Fruit fly (Drosophila melanogaster) whole organism, embryonic: ENCODE results near the gene CG33181.
A peak's percentile ranks its signal among the peaks of the same experiment; 100 is the strongest.

Experiments
- Ada2b ChIP-seq: fragments of 200-800 bp; sonication (Bioruptor generic); IDR thresholded peaks from 2 replicates; pipeline ENCODE4 v1.3.6; 2022; ENCODE audit warnings: missing biosample characterization, missing genetic modification characterization
- CG10147 ChIP-seq: fragments of 200-800 bp; sonication (Bioruptor generic); optimal IDR thresholded peaks from 2 replicates; lab custom pipeline; 2019; ENCODE audit warnings: missing biosample characterization, mild to moderate bottlenecking, missing genetic modification characterization, moderate library complexity
- CG10209 ChIP-seq: fragments of 200-800 bp; sonication (Bioruptor generic); optimal IDR thresholded peaks from 3 replicates; lab custom pipeline; 2017; ENCODE audit warnings: missing biosample characterization, mild to moderate bottlenecking, missing genetic modification characterization, missing genetic modification reagents
- CG11560 ChIP-seq: fragments of 200-800 bp; sonication (Bioruptor generic); IDR thresholded peaks from 3 replicates; pipeline ENCODE4 v1.3.6; 2022; ENCODE audit warnings: missing biosample characterization, missing genetic modification characterization
- CG12299 ChIP-seq: fragments of 200-800 bp; sonication (Bioruptor generic); optimal IDR thresholded peaks from 2 replicates; lab custom pipeline; 2018; ENCODE audit warnings: missing biosample characterization, mild to moderate bottlenecking, missing genetic modification characterization
- CG12659 ChIP-seq: fragments of 200-800 bp; sonication (Bioruptor generic); optimal IDR thresholded peaks from 3 replicates; lab custom pipeline; 2017; ENCODE audit warnings: mild to moderate bottlenecking, missing biosample characterization, missing genetic modification reagents, missing genetic modification characterization
- CG15269 ChIP-seq: fragments of 200-800 bp; sonication (Bioruptor generic); optimal IDR thresholded peaks from 2 replicates; lab custom pipeline; 2018; ENCODE audit warnings: missing biosample characterization, mild to moderate bottlenecking, missing genetic modification characterization, moderate library complexity
- CG1603 ChIP-seq: fragments of 200-800 bp; sonication (Bioruptor generic); optimal IDR thresholded peaks from 2 replicates; lab custom pipeline; 2019; ENCODE audit warnings: missing biosample characterization, mild to moderate bottlenecking, missing genetic modification characterization, moderate library complexity
- CG2199 ChIP-seq: fragments of 200-800 bp; sonication (Bioruptor generic); IDR thresholded peaks from 3 replicates; pipeline ENCODE4 v1.3.6; 2022; ENCODE audit warnings: missing biosample characterization, missing genetic modification characterization
- CG2678 ChIP-seq: fragments of 200-800 bp; sonication (Bioruptor generic); optimal IDR thresholded peaks from 3 replicates; lab custom pipeline; 2019; ENCODE audit warnings: missing biosample characterization, mild to moderate bottlenecking, missing genetic modification characterization, moderate library complexity
- CG30403 ChIP-seq: fragments of 200-800 bp; sonication (Bioruptor generic); optimal IDR thresholded peaks from 3 replicates; lab custom pipeline; 2016; ENCODE audit warnings: missing biosample characterization, missing genetic modification characterization
- CG43689 ChIP-seq: fragments of 200-800 bp; sonication (Bioruptor generic); IDR thresholded peaks from 2 replicates; pipeline ENCODE4 v1.3.6; 2022; ENCODE audit warnings: missing biosample characterization, missing genetic modification characterization
- CG6254 ChIP-seq: fragments of 200-800 bp; sonication (Bioruptor generic); optimal IDR thresholded peaks from 3 replicates; lab custom pipeline; 2017; ENCODE audit warnings: mild to moderate bottlenecking, missing biosample characterization, missing genetic modification reagents, missing genetic modification characterization
- CG6654 ChIP-seq: fragments of 200-800 bp; sonication (Bioruptor generic); optimal IDR thresholded peaks from 2 replicates; lab custom pipeline; 2017; ENCODE audit warnings: missing biosample characterization, mild to moderate bottlenecking, missing genetic modification characterization
- CG6854 ChIP-seq: fragments of 200-800 bp; sonication (Bioruptor generic); optimal IDR thresholded peaks from 3 replicates; lab custom pipeline; 2017; ENCODE audit warnings: missing biosample characterization, mild to moderate bottlenecking, missing genetic modification characterization
- CG7745 ChIP-seq: fragments of 200-800 bp; sonication (Bioruptor generic); optimal IDR thresholded peaks from 2 replicates; lab custom pipeline; 2018; ENCODE audit warnings: missing biosample characterization, mild to moderate bottlenecking, missing genetic modification characterization, moderate library complexity
- CG7839 ChIP-seq: fragments of 200-800 bp; sonication (Bioruptor generic); optimal IDR thresholded peaks from 3 replicates; lab custom pipeline; 2018; ENCODE audit warnings: missing biosample characterization, mild to moderate bottlenecking, missing genetic modification characterization, moderate library complexity
- CG7987 ChIP-seq: fragments of 200-800 bp; sonication (Bioruptor generic); optimal IDR thresholded peaks from 2 replicates; lab custom pipeline; 2018; ENCODE audit warnings: missing biosample characterization, mild to moderate bottlenecking, missing genetic modification characterization, moderate library complexity
- Dll ChIP-seq: fragments of 200-800 bp; sonication (Bioruptor generic); IDR thresholded peaks from 4 replicates; pipeline ENCODE4 v1.3.6; 2022; ENCODE audit warnings: missing biosample characterization, missing genetic modification characterization; ENCODE audit not compliant: partially characterized antibody
- E2f1 ChIP-seq: fragments of 200-800 bp; sonication (Bioruptor generic); IDR thresholded peaks from 2 replicates; pipeline ENCODE4 v1.3.6; 2022; ENCODE audit warnings: missing biosample characterization, missing genetic modification characterization
- Eip74EF ChIP-seq, 2 experiments: fragments of 200-800 bp in 1 of 2; fragments of >200 bp in 1 of 2; sonication (Bioruptor generic) in 1 of 2; optimal IDR thresholded peaks; 2 replicates each; lab custom pipeline; 2017 to 2019; ENCODE audit warnings: missing biosample characterization in 2 of 2, missing genetic modification characterization in 2 of 2, mild to moderate bottlenecking in 1 of 2, moderate library complexity in 1 of 2
- H15 ChIP-seq: fragments of 200-800 bp; sonication (Bioruptor generic); IDR thresholded peaks from 3 replicates; pipeline ENCODE4 v1.3.6; 2022; ENCODE audit warnings: missing biosample characterization, missing genetic modification characterization
- HLHmδ ChIP-seq: fragments of 200-800 bp; sonication (Bioruptor generic); optimal IDR thresholded peaks from 2 replicates; lab custom pipeline; 2018; ENCODE audit warnings: missing biosample characterization, mild to moderate bottlenecking, missing genetic modification characterization, moderate library complexity
- MESR4 ChIP-seq: fragments of 200-800 bp; sonication (Bioruptor generic); optimal IDR thresholded peaks from 2 replicates; lab custom pipeline; 2018; ENCODE audit warnings: missing biosample characterization, mild to moderate bottlenecking, missing genetic modification characterization, moderate library complexity
- Meics ChIP-seq: fragments of 200-800 bp; sonication (Bioruptor generic); optimal IDR thresholded peaks from 2 replicates; lab custom pipeline; 2017; ENCODE audit warnings: missing biosample characterization, mild to moderate bottlenecking, missing genetic modification characterization
- Trl ChIP-seq, 3 experiments: fragments of >200 bp in 2 of 3; fragments of 200-800 bp in 1 of 3; sonication (Bioruptor generic) in 1 of 3; optimal IDR thresholded peaks; 2 replicates in 1 of 3; 3 replicates in 2 of 3; lab custom pipeline; 2016 to 2017; ENCODE audit warnings: missing biosample characterization in 1 of 3, missing genetic modification characterization in 1 of 3
- Xrp1 ChIP-seq: fragments of 200-800 bp; sonication (Bioruptor generic); IDR thresholded peaks from 2 replicates; pipeline ENCODE4 v1.3.6; 2022; ENCODE audit warnings: missing biosample characterization, missing genetic modification characterization
- chif ChIP-seq, 2 experiments: fragments of 200-800 bp; sonication (Bioruptor generic); optimal IDR thresholded peaks; 3 replicates each; lab custom pipeline; 2016; ENCODE audit warnings: missing biosample characterization in 2 of 2, missing genetic modification characterization in 2 of 2
- fd102C ChIP-seq: fragments of 200-800 bp; sonication (Bioruptor generic); optimal IDR thresholded peaks from 2 replicates; lab custom pipeline; 2018; ENCODE audit warnings: missing biosample characterization, mild to moderate bottlenecking, missing genetic modification characterization, moderate library complexity
- hkb ChIP-seq, 2 experiments: fragments of 200-800 bp in 1 of 2; fragments of >200 bp in 1 of 2; sonication (Bioruptor generic) in 1 of 2; IDR thresholded peaks in 1 of 2; optimal IDR thresholded peaks in 1 of 2; 2 replicates each; pipeline versions ENCODE4 v1.3.6 to Lab custom; 2017 to 2022; ENCODE audit warnings: missing biosample characterization in 1 of 2, missing genetic modification characterization in 1 of 2
- ind ChIP-seq: fragments of 200-800 bp; sonication (Bioruptor generic); optimal IDR thresholded peaks from 3 replicates; lab custom pipeline; 2016; ENCODE audit warnings: missing biosample characterization, missing genetic modification characterization
- jumu ChIP-seq: fragments of 200-800 bp; sonication (Bioruptor generic); optimal IDR thresholded peaks from 3 replicates; lab custom pipeline; 2016; ENCODE audit warnings: missing biosample characterization, missing genetic modification characterization
- kni ChIP-seq: fragments of 200-800 bp; sonication (Bioruptor generic); optimal IDR thresholded peaks from 3 replicates; lab custom pipeline; 2017; ENCODE audit warnings: mild to moderate bottlenecking, missing biosample characterization, missing genetic modification reagents, missing genetic modification characterization
- lilli ChIP-seq: fragments of 200-800 bp; sonication (Bioruptor generic); optimal IDR thresholded peaks from 3 replicates; lab custom pipeline; 2016; ENCODE audit warnings: missing biosample characterization, missing genetic modification characterization
- mam ChIP-seq: fragments of 200-800 bp; sonication (Bioruptor generic); optimal IDR thresholded peaks from 3 replicates; lab custom pipeline; 2016; ENCODE audit warnings: missing biosample characterization, missing genetic modification characterization
- mirr ChIP-seq: fragments of 200-800 bp; sonication (Bioruptor generic); optimal IDR thresholded peaks from 3 replicates; lab custom pipeline; 2018; ENCODE audit warnings: missing biosample characterization, mild to moderate bottlenecking, missing genetic modification characterization
- nau ChIP-seq: fragments of 200-800 bp; sonication (Bioruptor generic); optimal IDR thresholded peaks from 3 replicates; lab custom pipeline; 2017; ENCODE audit warnings: missing biosample characterization, mild to moderate bottlenecking, missing genetic modification characterization, missing genetic modification reagents
- nerfin-2 ChIP-seq: fragments of 200-800 bp; sonication (Bioruptor generic); IDR thresholded peaks from 2 replicates; pipeline ENCODE4 v1.3.6; 2022; ENCODE audit warnings: missing biosample characterization, missing genetic modification characterization; ENCODE audit not compliant: partially characterized antibody
- otp ChIP-seq: fragments of 200-800 bp; sonication (Bioruptor generic); IDR thresholded peaks from 3 replicates; pipeline ENCODE4, ENCODE4 v1.3.6; 2022; ENCODE audit warnings: missing biosample characterization, missing genetic modification characterization
- pfk ChIP-seq: fragments of 200-800 bp; sonication (Bioruptor generic); optimal IDR thresholded peaks from 2 replicates; lab custom pipeline; 2018; ENCODE audit warnings: missing biosample characterization, mild to moderate bottlenecking, missing genetic modification characterization, moderate library complexity
- pros ChIP-seq: fragments of 200-800 bp; sonication (Bioruptor generic); optimal IDR thresholded peaks from 3 replicates; lab custom pipeline; 2019; ENCODE audit warnings: missing biosample characterization, mild to moderate bottlenecking, missing genetic modification characterization, moderate library complexity
- pum ChIP-seq: fragments of 200-800 bp; sonication (Bioruptor generic); optimal IDR thresholded peaks from 2 replicates; lab custom pipeline; 2016; ENCODE audit warnings: missing biosample characterization, missing genetic modification characterization
- ranshi ChIP-seq: fragments of 200-800 bp; sonication (Bioruptor generic); IDR thresholded peaks from 2 replicates; pipeline ENCODE4 v1.3.6; 2022; ENCODE audit warnings: missing biosample characterization, missing genetic modification characterization
- rib ChIP-seq: fragments of 200-800 bp; sonication (Bioruptor generic); IDR thresholded peaks from 2 replicates; pipeline ENCODE4 v1.3.6; 2022; ENCODE audit warnings: missing biosample characterization, missing genetic modification characterization
- row ChIP-seq: fragments of 200-800 bp; sonication (Bioruptor generic); IDR thresholded peaks from 3 replicates; pipeline ENCODE4 v1.3.6; 2022; ENCODE audit warnings: missing biosample characterization, missing genetic modification characterization
- seq ChIP-seq: fragments of 200-800 bp; sonication (Bioruptor generic); IDR thresholded peaks from 2 replicates; pipeline ENCODE4 v1.3.6; 2022; ENCODE audit warnings: missing biosample characterization, missing genetic modification characterization
- slbo ChIP-seq: fragments of 200-800 bp; sonication (Bioruptor generic); IDR thresholded peaks from 2 replicates; pipeline ENCODE4 v1.3.6; 2022; ENCODE audit warnings: missing biosample characterization, missing genetic modification characterization
- wdn ChIP-seq: fragments of 200-800 bp; sonication (Bioruptor generic); IDR thresholded peaks from 2 replicates; pipeline ENCODE4 v1.3.6; 2022; ENCODE audit warnings: missing biosample characterization, missing genetic modification characterization
- wor ChIP-seq: fragments of 200-800 bp; sonication (Bioruptor generic); IDR thresholded peaks from 2 replicates; pipeline ENCODE4 v1.3.6; 2022; ENCODE audit warnings: missing biosample characterization, missing genetic modification characterization

The CG33181 gene

dm6 chrX:8493473-8493872 is 4.3 kb downstream of the CG33181 start:
- TF ChIP-seq CG30403 = peak; percentile 4
- no peak for TF ChIP-seq pfk (GFP tag; lab: Kevin White, UChicago)
- 0 out of 3 replicates have a peak, but pooled peaks have one; percentile 50 for TF ChIP-seq H15 (GFP tag; lab: Robert Waterston, UW)
- TF ChIP-seq lilli = peak; percentile 54
- TF ChIP-seq CG15269 (tag; lab: Kevin White, UChicago) = peak; percentile 56
- TF ChIP-seq CG6654 (GFP tag; lab: Kevin White, UChicago) = no peak
- no peak for TF ChIP-seq CG7987 (GFP tag; lab: Kevin White, UChicago)
- TF ChIP-seq nerfin-2 (GFP tag; lab: Robert Waterston, UW) = no peak
- no peak for TF ChIP-seq pum
- TF ChIP-seq Eip74EF (GFP tag; optimal IDR thresholded peaks at IDR 0.05; lab: Kevin White, UChicago) = peak in 1 of 2 experiments; percentile 62
- peak; percentile 53; the same call in 2 of the 3 replicates for TF ChIP-seq row (GFP tag; lab: Robert Waterston, UW)
- TF ChIP-seq CG2678 = peak; percentile 57
- TF ChIP-seq CG6854 = no peak
- TF ChIP-seq nau (GFP tag; lab: Kevin White, UChicago) = peak; percentile 21
- TF ChIP-seq wor (GFP tag; lab: Robert Waterston, UW) = no peak
- TF ChIP-seq CG12299 (tag; lab: Kevin White, UChicago) = peak; percentile 43
- TF ChIP-seq CG7839 = peak; percentile 68
- TF ChIP-seq ranshi (GFP tag; lab: Robert Waterston, UW) = peak; percentile 16; the same call in 1 of the 2 replicates
- TF ChIP-seq CG6254 = no peak
- peak; percentile 19 for TF ChIP-seq mirr (GFP tag; lab: Kevin White, UChicago)
- TF ChIP-seq kni (GFP tag; lab: Kevin White, UChicago) = no peak
- peak; percentile 55; the same call in 1 of the 2 replicates for TF ChIP-seq E2f1 (GFP tag; lab: Robert Waterston, UW)
- no peak for TF ChIP-seq fd102C (GFP tag; lab: Kevin White, UChicago)
- peak; percentile 63 for TF ChIP-seq Ada2b
- TF ChIP-seq slbo (GFP tag; lab: Robert Waterston, UW) = peak; percentile 69
- peak; percentile 22 for TF ChIP-seq CG10209 (GFP tag; lab: Kevin White, UChicago)
- no peak for TF ChIP-seq CG11560 (tag; lab: Robert Waterston, UW)
- no peak for TF ChIP-seq HLHmδ (GFP tag; lab: Kevin White, UChicago)
- TF ChIP-seq CG7745 (tag; lab: Kevin White, UChicago) = no peak
- peak; percentile 3 for TF ChIP-seq CG12659 (GFP tag; lab: Kevin White, UChicago)
- no peak for TF ChIP-seq jumu (GFP tag; lab: Kevin White, UChicago)
- TF ChIP-seq Meics (GFP tag; lab: Kevin White, UChicago) = peak; percentile 58
- no peak for TF ChIP-seq Dll (GFP tag; lab: Robert Waterston, UW)
- no peak for TF ChIP-seq CG10147 (GFP tag; lab: Kevin White, UChicago)
- TF ChIP-seq MESR4 (GFP tag; lab: Kevin White, UChicago) = no peak
- TF ChIP-seq chif (GFP tag; optimal IDR thresholded peaks at IDR 0.05; lab: Kevin White, UChicago) = peak in 1 of 2 experiments; percentile 39
- peak; percentile 31; the same call in 1 of the 2 replicates for TF ChIP-seq CG43689 (GFP tag; lab: Robert Waterston, UW)
- no peak for TF ChIP-seq CG2199 (GFP tag; lab: Robert Waterston, UW)
- TF ChIP-seq Trl (optimal IDR thresholded peaks at IDR 0.05; lab: Kevin White, UChicago) = no peak
- peak; percentile 12 for TF ChIP-seq Trl (GFP tag; optimal IDR thresholded peaks at IDR 0.05; lab: Kevin White, UChicago)
- TF ChIP-seq mam (GFP tag; lab: Kevin White, UChicago) = peak; percentile 39
- no peak for TF ChIP-seq rib (GFP tag; lab: Robert Waterston, UW)
- 0 out of 2 replicates have a peak, but pooled peaks have one; percentile 29 for TF ChIP-seq Xrp1
- peak; percentile 43 for TF ChIP-seq ind (GFP tag; lab: Kevin White, UChicago)
- peak; percentile 42; the same call in 1 of the 2 replicates for TF ChIP-seq seq (GFP tag; lab: Robert Waterston, UW)
- TF ChIP-seq pros (GFP tag; lab: Kevin White, UChicago) = no peak
- TF ChIP-seq otp (GFP tag; lab: Robert Waterston, UW) = peak; percentile 64; the same call in 1 of the 3 replicates
- TF ChIP-seq hkb (optimal IDR thresholded peaks at IDR 0.05; lab: Kevin White, UChicago) = no peak
- TF ChIP-seq hkb (GFP tag; IDR thresholded peaks at IDR 0.05; lab: Robert Waterston, UW) = peak; percentile 71
- peak; percentile 59 for TF ChIP-seq CG1603 (tag; lab: Kevin White, UChicago)
- 0 out of 2 replicates have a peak, but pooled peaks have one; percentile 32 for TF ChIP-seq wdn (GFP tag; lab: Robert Waterston, UW)
